Worm (Caenorhabditis elegans) whole organism, midembryonic: ENCODE measurements around the gene nhr-31.
A peak's percentile ranks its signal among the peaks of the same experiment; 100 is the strongest.

Experiments used
- T22C8.4 ChIP-seq: fragments of 200-800 bp; sonication (Bioruptor generic); IDR thresholded peaks from 2 replicates; pipeline ENCODE4 v1.3.6; 2022; ENCODE audit warnings: missing genetic modification characterization, missing compliant biosample characterization
- cog-1 ChIP-seq: sonication (generic microtip); optimal IDR thresholded peaks from 2 replicates; lab custom pipeline; 2016; ENCODE audit warnings: missing genetic modification characterization, missing compliant biosample characterization
- flt-1 ChIP-seq: fragments of 200-800 bp; sonication (Bioruptor generic); IDR thresholded peaks from 2 replicates; pipeline ENCODE4 v1.3.6; 2022; ENCODE audit warnings: missing genetic modification characterization, missing compliant biosample characterization
- klf-2 ChIP-seq: fragments of 200-800 bp; sonication (Bioruptor generic); conservative IDR thresholded peaks from 2 replicates; pipeline ENCODE4 v1.3.6; 2022; ENCODE audit warnings: missing genetic modification reagents, missing genetic modification characterization, missing compliant biosample characterization
- med-1 ChIP-seq: sonication (generic microtip); optimal IDR thresholded peaks from 2 replicates; lab custom pipeline; 2017; ENCODE audit warnings: missing genetic modification characterization, mild to moderate bottlenecking, missing compliant biosample characterization, antibody characterized with exemption, missing genetic modification reagents; ENCODE audit not compliant: insufficient read depth
- ref-1 ChIP-seq: fragments of 200-800 bp; sonication (Bioruptor generic); conservative IDR thresholded peaks from 2 replicates; pipeline ENCODE4 v1.3.6; 2022; ENCODE audit warnings: missing genetic modification reagents, missing genetic modification characterization, missing compliant biosample characterization
- ztf-23 ChIP-seq: fragments of 200-800 bp; sonication (Bioruptor generic); IDR thresholded peaks from 2 replicates; pipeline ENCODE4 v1.3.6; 2022; ENCODE audit warnings: missing genetic modification reagents, missing genetic modification characterization, missing compliant biosample characterization
- ztf-29 ChIP-seq: fragments of 200-800 bp; sonication (Bioruptor generic); IDR thresholded peaks from 2 replicates; pipeline ENCODE4 v1.3.6; 2022; ENCODE audit warnings: missing genetic modification reagents, missing genetic modification characterization, missing compliant biosample characterization

DNA sequence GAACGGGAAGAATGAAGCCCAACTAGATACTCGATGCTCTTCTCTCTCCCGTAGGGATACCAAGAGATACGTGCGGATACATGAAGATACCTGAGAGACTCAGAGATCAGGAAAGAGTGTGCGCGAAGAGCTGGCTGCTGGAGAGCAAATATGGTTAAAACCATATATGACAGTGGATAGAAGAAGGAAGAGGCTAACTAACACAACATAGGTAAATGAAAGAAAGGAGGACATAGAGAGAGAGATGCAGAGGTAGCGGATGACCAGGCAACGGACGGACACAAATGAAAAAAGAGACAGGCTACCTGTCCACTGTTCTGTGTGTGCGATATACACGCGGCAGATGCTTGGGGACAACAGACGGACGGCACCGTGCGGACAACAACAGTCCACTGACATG is 21.2 kb downstream of the nhr-31 start:
- TF ChIP-seq ref-1 (GFP tag; lab: Robert Waterston, UW): no peak
- TF ChIP-seq klf-2 (GFP tag; lab: Robert Waterston, UW): no peak
- TF ChIP-seq flt-1: peak; percentile 42; the same call in 1 of the 2 replicates
- no peak for TF ChIP-seq ztf-29 (GFP tag; lab: Robert Waterston, UW)
- TF ChIP-seq T22C8.4: no peak
- no peak for TF ChIP-seq med-1 (GFP tag; lab: Kevin White, UChicago)
- no peak for TF ChIP-seq ztf-23 (GFP tag; lab: Robert Waterston, UW)
- TF ChIP-seq cog-1 (tag; lab: Kevin White, UChicago): no peak
